Worm (Caenorhabditis elegans) whole organism, young adult: ENCODE data around the gene gars-1.

Experiments
- D2030.7 ChIP-seq: fragments of 200-800 bp; sonication (Bioruptor generic); IDR thresholded peaks from 2 replicates; pipeline ENCODE4 v1.3.6; 2022; ENCODE audit warnings: missing genetic modification reagents, missing genetic modification characterization, missing compliant biosample characterization
- egl-18 ChIP-seq: fragments of 200-800 bp; sonication (Bioruptor generic); IDR thresholded peaks from 2 replicates; pipeline ENCODE4 v1.3.6; 2022; ENCODE audit warnings: missing genetic modification reagents, missing genetic modification characterization, missing compliant biosample characterization
- madf-6 ChIP-seq: fragments of 200-800 bp; sonication (Bioruptor generic); IDR thresholded peaks from 2 replicates; pipeline ENCODE4 v1.3.6; 2022; ENCODE audit warnings: missing genetic modification reagents, missing genetic modification characterization, missing compliant biosample characterization
- nhr-80 ChIP-seq: sonication (generic microtip); optimal IDR thresholded peaks from 2 replicates; lab custom pipeline; 2016; ENCODE audit warnings: missing genetic modification characterization, missing compliant biosample characterization
- rec-8 ChIP-seq, 2 experiments: sonication (generic microtip); optimal IDR thresholded peaks; 2 replicates each; lab custom pipeline; 2016; ENCODE audit warnings: mild to moderate bottlenecking in 2 of 2, missing genetic modification characterization in 2 of 2, missing genetic modification reagents in 2 of 2, missing genotype in 2 of 2, missing biosample characterization in 1 of 2, missing compliant biosample characterization in 1 of 2, moderate library complexity in 1 of 2
- snpc-3.4 ChIP-seq: sonication (generic microtip); optimal IDR thresholded peaks from 2 replicates; lab custom pipeline; 2017; ENCODE audit warnings: missing genetic modification characterization, mild to moderate bottlenecking, missing compliant biosample characterization, antibody characterized with exemption, moderate library complexity, missing genotype, missing genetic modification reagents
- somi-1 ChIP-seq: fragments of 200-800 bp; sonication (Bioruptor generic); optimal IDR thresholded peaks from 2 replicates; lab custom pipeline; 2018; ENCODE audit warnings: mild to moderate bottlenecking, missing genetic modification characterization, missing compliant biosample characterization

DNA sequence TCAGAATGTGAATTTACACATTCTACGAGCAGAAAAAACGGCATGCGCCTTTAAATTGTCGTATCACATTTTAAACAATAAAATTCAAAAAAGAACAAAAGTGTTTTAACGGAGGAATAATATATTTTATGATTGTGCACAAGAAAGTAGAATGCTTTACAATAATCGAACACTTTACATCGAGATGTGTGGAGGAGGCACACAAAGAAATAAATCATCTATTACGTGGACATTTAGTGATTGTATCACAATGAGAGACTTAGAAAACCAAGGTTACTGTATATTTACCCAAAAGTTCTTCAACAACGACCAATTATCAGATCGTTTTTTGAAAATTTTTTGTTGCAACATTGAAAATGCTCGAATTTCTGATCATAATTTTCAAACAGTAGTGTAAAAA is 46.8 kb upstream of the gars-1 start:
- TF ChIP-seq snpc-3.4 (tag; lab: Kevin White, UChicago): no peak
- no peak for TF ChIP-seq somi-1 (GFP tag; lab: Kevin White, UChicago)
- TF ChIP-seq nhr-80 (tag; lab: Kevin White, UChicago): no peak
- TF ChIP-seq D2030.7 (GFP tag; lab: Robert Waterston, UW): no peak
- TF ChIP-seq egl-18: no peak
- TF ChIP-seq madf-6 (GFP tag; lab: Robert Waterston, UW): no peak
- TF ChIP-seq rec-8 (tag; optimal IDR thresholded peaks at IDR 0.05; lab: Kevin White, UChicago): no peak
